Fruit fly (Drosophila melanogaster) whole organism, embryonic: ENCODE results near the gene Osi10a.

Experiments used
- Antp ChIP-seq: fragments of 200-800 bp; sonication (Bioruptor generic); optimal IDR thresholded peaks from 3 replicates; lab custom pipeline; 2016; ENCODE audit warnings: missing biosample characterization, missing genetic modification characterization
- Blimp-1 ChIP-seq: fragments of 200-800 bp; sonication (Bioruptor generic); optimal IDR thresholded peaks from 3 replicates; lab custom pipeline; 2018; ENCODE audit warnings: missing biosample characterization, missing genetic modification characterization, mild to moderate bottlenecking, moderate library complexity, missing genetic modification reagents
- CG11504 ChIP-seq: fragments of 200-800 bp; sonication (Bioruptor generic); optimal IDR thresholded peaks from 3 replicates; lab custom pipeline; 2019; ENCODE audit warnings: missing biosample characterization, mild to moderate bottlenecking, missing genetic modification characterization, moderate library complexity
- CG17361 ChIP-seq: fragments of 200-800 bp; sonication (Bioruptor generic); IDR thresholded peaks from 3 replicates; pipeline ENCODE4 v1.3.6; 2022; ENCODE audit warnings: missing biosample characterization, missing genetic modification characterization
- CG18262 ChIP-seq: fragments of 200-800 bp; optimal IDR thresholded peaks from 3 replicates; lab custom pipeline; 2019; ENCODE audit warnings: missing biosample characterization, mild to moderate bottlenecking, missing genetic modification characterization, moderate library complexity
- CG18476 ChIP-seq: fragments of 200-800 bp; sonication (Bioruptor generic); optimal IDR thresholded peaks from 2 replicates; lab custom pipeline; 2016; ENCODE audit warnings: missing biosample characterization, mild to moderate bottlenecking, missing genetic modification characterization
- CG2678 ChIP-seq: fragments of 200-800 bp; sonication (Bioruptor generic); optimal IDR thresholded peaks from 3 replicates; lab custom pipeline; 2019; ENCODE audit warnings: missing biosample characterization, mild to moderate bottlenecking, missing genetic modification characterization, moderate library complexity
- CG34224 ChIP-seq: fragments of 200-800 bp; sonication (Bioruptor generic); IDR thresholded peaks from 3 replicates; pipeline ENCODE4 v1.3.6; 2022; ENCODE audit warnings: missing biosample characterization, missing genetic modification characterization; ENCODE audit not compliant: partially characterized antibody
- CG4282 ChIP-seq: fragments of 200-800 bp; sonication (Bioruptor generic); optimal IDR thresholded peaks from 2 replicates; lab custom pipeline; 2016; ENCODE audit warnings: missing biosample characterization, missing genetic modification characterization
- CG7745 ChIP-seq: fragments of 200-800 bp; sonication (Bioruptor generic); optimal IDR thresholded peaks from 2 replicates; lab custom pipeline; 2018; ENCODE audit warnings: missing biosample characterization, mild to moderate bottlenecking, missing genetic modification characterization, moderate library complexity
- CG7839 ChIP-seq: fragments of 200-800 bp; sonication (Bioruptor generic); optimal IDR thresholded peaks from 3 replicates; lab custom pipeline; 2018; ENCODE audit warnings: missing biosample characterization, mild to moderate bottlenecking, missing genetic modification characterization, moderate library complexity
- CG8359 ChIP-seq: fragments of 200-800 bp; sonication (Bioruptor generic); optimal IDR thresholded peaks from 2 replicates; lab custom pipeline; 2017; ENCODE audit warnings: missing biosample characterization, mild to moderate bottlenecking, missing genetic modification characterization, borderline replicate concordance
- D ChIP-seq, 2 experiments: fragments of 200-800 bp in 1 of 2; fragments of >200 bp in 1 of 2; sonication (Bioruptor generic) in 1 of 2; optimal IDR thresholded peaks; 2 replicates in 1 of 2; 3 replicates in 1 of 2; lab custom pipeline; 2017; ENCODE audit warnings: mild to moderate bottlenecking in 1 of 2, missing biosample characterization in 1 of 2, missing genetic modification characterization in 1 of 2, missing genetic modification reagents in 1 of 2
- Dll ChIP-seq: fragments of 200-800 bp; sonication (Bioruptor generic); IDR thresholded peaks from 4 replicates; pipeline ENCODE4 v1.3.6; 2022; ENCODE audit warnings: missing biosample characterization, missing genetic modification characterization; ENCODE audit not compliant: partially characterized antibody
- Ets97D ChIP-seq: fragments of 200-800 bp; sonication (Bioruptor generic); optimal IDR thresholded peaks from 3 replicates; lab custom pipeline; 2016; ENCODE audit warnings: missing biosample characterization, missing genetic modification characterization
- Fer1 ChIP-seq: fragments of 200-800 bp; sonication (Bioruptor generic); optimal IDR thresholded peaks from 2 replicates; lab custom pipeline; 2017; ENCODE audit warnings: missing biosample characterization, mild to moderate bottlenecking, missing genetic modification characterization
- Fer3 ChIP-seq: fragments of 200-800 bp; sonication (Bioruptor generic); optimal IDR thresholded peaks from 2 replicates; lab custom pipeline; 2018; ENCODE audit warnings: missing biosample characterization, mild to moderate bottlenecking, missing genetic modification characterization, moderate library complexity
- Hr78 ChIP-seq, 2 experiments: fragments of 200-800 bp in 1 of 2; fragments of >200 bp in 1 of 2; sonication (Bioruptor generic) in 1 of 2; optimal IDR thresholded peaks; 2 replicates each; lab custom pipeline; 2017 to 2019; ENCODE audit warnings: missing biosample characterization in 2 of 2, missing genetic modification characterization in 2 of 2, mild to moderate bottlenecking in 1 of 2, moderate library complexity in 1 of 2
- NC2β ChIP-seq: fragments of 200-800 bp; sonication (Bioruptor generic); optimal IDR thresholded peaks from 2 replicates; lab custom pipeline; 2016; ENCODE audit warnings: missing biosample characterization, missing genetic modification characterization
- Optix ChIP-seq: fragments of 200-800 bp; sonication (Bioruptor generic); IDR thresholded peaks from 3 replicates; pipeline ENCODE4 v1.3.6; 2022; ENCODE audit warnings: missing biosample characterization, missing genetic modification characterization
- Side ChIP-seq: fragments of 200-800 bp; sonication (Bioruptor generic); optimal IDR thresholded peaks from 2 replicates; lab custom pipeline; 2016; ENCODE audit warnings: missing biosample characterization, missing genetic modification characterization
- Six4 ChIP-seq: fragments of 200-800 bp; sonication (Bioruptor generic); optimal IDR thresholded peaks from 2 replicates; lab custom pipeline; 2016; ENCODE audit warnings: missing biosample characterization, missing genetic modification characterization
- Sox100B ChIP-seq: fragments of 200-800 bp; sonication (Bioruptor generic); optimal IDR thresholded peaks from 3 replicates; lab custom pipeline; 2018; ENCODE audit warnings: missing biosample characterization, mild to moderate bottlenecking, missing genetic modification characterization
- Sox102F ChIP-seq: fragments of 200-800 bp; sonication (Bioruptor generic); optimal IDR thresholded peaks from 2 replicates; lab custom pipeline; 2018; ENCODE audit warnings: missing biosample characterization, mild to moderate bottlenecking, missing genetic modification characterization, moderate library complexity
- Taf1 ChIP-seq: fragments of 200-800 bp; sonication (Bioruptor generic); IDR thresholded peaks from 2 replicates; pipeline ENCODE4 v1.3.6; 2022; ENCODE audit warnings: missing biosample characterization, missing genetic modification characterization
- Xbp1 ChIP-seq: fragments of 200-800 bp; sonication (Bioruptor generic); optimal IDR thresholded peaks from 3 replicates; lab custom pipeline; 2016; ENCODE audit warnings: missing biosample characterization, mild to moderate bottlenecking, missing genetic modification characterization
- abd-A ChIP-seq: fragments of 200-800 bp; sonication (Bioruptor generic); optimal IDR thresholded peaks from 3 replicates; lab custom pipeline; 2019; ENCODE audit warnings: missing biosample characterization, mild to moderate bottlenecking, missing genetic modification characterization, moderate library complexity
- chif ChIP-seq, 2 experiments: fragments of 200-800 bp; sonication (Bioruptor generic); optimal IDR thresholded peaks; 3 replicates each; lab custom pipeline; 2016; ENCODE audit warnings: missing biosample characterization in 2 of 2, missing genetic modification characterization in 2 of 2
- dmrt99B ChIP-seq: fragments of 200-800 bp; sonication (Bioruptor generic); optimal IDR thresholded peaks from 2 replicates; lab custom pipeline; 2018; ENCODE audit warnings: missing biosample characterization, mild to moderate bottlenecking, missing genetic modification characterization, moderate library complexity
- fru ChIP-seq: fragments of >200 bp; optimal IDR thresholded peaks from 2 replicates; lab custom pipeline; 2017
- gem ChIP-seq: fragments of 200-800 bp; sonication (Bioruptor generic); optimal IDR thresholded peaks from 2 replicates; lab custom pipeline; 2019; ENCODE audit warnings: missing biosample characterization, mild to moderate bottlenecking, missing genetic modification characterization, moderate library complexity
- kni ChIP-seq: fragments of 200-800 bp; sonication (Bioruptor generic); optimal IDR thresholded peaks from 3 replicates; lab custom pipeline; 2017; ENCODE audit warnings: mild to moderate bottlenecking, missing biosample characterization, missing genetic modification reagents, missing genetic modification characterization
- nerfin-2 ChIP-seq: fragments of 200-800 bp; sonication (Bioruptor generic); IDR thresholded peaks from 2 replicates; pipeline ENCODE4 v1.3.6; 2022; ENCODE audit warnings: missing biosample characterization, missing genetic modification characterization; ENCODE audit not compliant: partially characterized antibody
- nmo ChIP-seq: fragments of 200-800 bp; sonication (Bioruptor generic); optimal IDR thresholded peaks from 2 replicates; lab custom pipeline; 2018; ENCODE audit warnings: missing biosample characterization, mild to moderate bottlenecking, missing genetic modification characterization, moderate library complexity
- phol ChIP-seq: fragments of 200-800 bp; sonication (Bioruptor generic); optimal IDR thresholded peaks from 3 replicates; lab custom pipeline; 2018; ENCODE audit warnings: missing biosample characterization, mild to moderate bottlenecking, missing genetic modification characterization, moderate library complexity
- pnt ChIP-seq: fragments of 200-800 bp; sonication (Bioruptor generic); optimal IDR thresholded peaks from 3 replicates; lab custom pipeline; 2016; ENCODE audit warnings: missing biosample characterization, missing genetic modification characterization
- pros ChIP-seq: fragments of 200-800 bp; sonication (Bioruptor generic); optimal IDR thresholded peaks from 3 replicates; lab custom pipeline; 2019; ENCODE audit warnings: missing biosample characterization, mild to moderate bottlenecking, missing genetic modification characterization, moderate library complexity
- row ChIP-seq: fragments of 200-800 bp; sonication (Bioruptor generic); IDR thresholded peaks from 3 replicates; pipeline ENCODE4 v1.3.6; 2022; ENCODE audit warnings: missing biosample characterization, missing genetic modification characterization
- sc ChIP-seq, 3 experiments: fragments of >200 bp in 2 of 3; fragments of 200-800 bp in 1 of 3; sonication (Bioruptor generic) in 1 of 3; optimal IDR thresholded peaks; 2 replicates in 2 of 3; 3 replicates in 1 of 3; lab custom pipeline; 2017; ENCODE audit warnings: mild to moderate bottlenecking in 1 of 3, missing biosample characterization in 1 of 3, missing genetic modification characterization in 1 of 3, missing genetic modification reagents in 1 of 3
- sens ChIP-seq: fragments of 200-800 bp; sonication (Bioruptor generic); peaks from one replicate; lab custom pipeline; 2016; ENCODE audit warnings: missing biosample characterization, missing genetic modification characterization

The Osi10a gene

dm6 chr3R:6221681-6222080 is 42.1 kb upstream of the Osi10a start, which contains the start of gene Osi4:
Gene Osi4, minus strand, starts transcription at chr3R:6221781.
- no peak for TF ChIP-seq Xbp1
- TF ChIP-seq Ets97D (GFP tag; lab: Kevin White, UChicago), result no peak
- TF ChIP-seq CG4282, result no peak
- no peak for TF ChIP-seq Fer3
- no peak for TF ChIP-seq Taf1 (GFP tag; lab: Robert Waterston, UW)
- no peak for TF ChIP-seq Optix (GFP tag; lab: Robert Waterston, UW)
- TF ChIP-seq Dll (GFP tag; lab: Robert Waterston, UW), result no peak
- no peak for TF ChIP-seq nerfin-2 (GFP tag; lab: Robert Waterston, UW)
- TF ChIP-seq CG18476, result no peak
- TF ChIP-seq, all 482 proteins: peak for 0

DNA sequence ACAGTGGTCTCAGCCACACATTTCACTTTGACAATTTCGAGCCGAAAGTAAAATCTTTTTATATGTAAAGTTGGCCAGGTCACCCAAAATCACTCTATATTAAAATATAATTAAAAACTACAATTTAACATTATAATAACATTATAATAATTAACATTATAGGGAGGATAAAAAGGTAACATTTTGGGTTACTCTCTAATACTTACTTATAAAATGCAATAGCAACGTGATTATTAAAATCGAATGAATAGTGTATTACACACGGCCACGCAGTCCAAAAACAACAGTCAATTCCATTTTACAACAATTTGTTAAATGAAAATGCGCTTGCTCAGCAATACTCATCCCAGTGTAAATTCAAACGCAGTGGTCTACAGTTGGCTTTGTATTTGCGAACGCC is 41.6 kb upstream of the Osi10a start:
- TF ChIP-seq CG2678 (peak; percentile 13), CG11504 (tag; lab: Kevin White, UChicago) (peak; percentile 40), row (GFP tag; lab: Robert Waterston, UW) (0 out of 3 replicates have a peak, but pooled peaks have one; percentile 6), CG18262 (tag; lab: Kevin White, UChicago) (peak; percentile 31), Antp (GFP tag; lab: Kevin White, UChicago) (no peak), Sox102F (peak; percentile 1), chif (GFP tag; optimal IDR thresholded peaks at IDR 0.05; lab: Kevin White, UChicago) (no peak), nmo (GFP tag; lab: Kevin White, UChicago) (peak; percentile 6), fru (lab: Kevin White, UChicago) (no peak), Six4 (GFP tag; lab: Kevin White, UChicago) (no peak), NC2β (GFP tag; lab: Kevin White, UChicago) (no peak), phol (tag; lab: Kevin White, UChicago) (peak; percentile 26), gem (tag; lab: Kevin White, UChicago) (peak; percentile 33), Sox100B (peak; percentile 16), sens (GFP tag; lab: Kevin White, UChicago) (peak; percentile 49), dmrt99B (peak; percentile 17), CG7839 (peak; percentile 16), pnt (no peak), CG17361 (GFP tag; lab: Robert Waterston, UW) (0 out of 3 replicates have a peak, but pooled peaks have one; percentile 31), CG34224 (GFP tag; lab: Robert Waterston, UW) (no peak), D (optimal IDR thresholded peaks at IDR 0.05; lab: Kevin White, UChicago) (no peak), D (GFP tag; optimal IDR thresholded peaks at IDR 0.05; lab: Kevin White, UChicago) (peak; percentile 3)

DNA sequence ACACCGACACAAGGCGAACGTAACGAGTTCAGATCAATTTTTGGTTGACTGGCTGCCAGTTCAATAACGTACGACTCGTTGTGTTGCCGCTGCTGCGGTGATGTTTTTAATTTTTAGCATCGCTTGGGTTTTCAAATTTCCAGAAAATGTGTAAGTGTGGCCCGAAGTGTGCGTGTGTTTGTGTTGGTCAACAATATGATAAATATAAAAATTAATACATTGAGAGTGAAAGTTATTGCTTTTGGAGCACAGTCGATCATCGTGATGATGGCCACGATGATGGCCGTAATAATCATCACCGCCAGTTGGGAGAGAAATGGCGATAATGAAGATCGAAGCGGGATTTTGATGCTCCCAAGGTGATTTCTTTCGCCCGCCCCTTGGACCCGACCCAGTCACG is 37.6 kb upstream of the Osi10a start:
- no peak for TF ChIP-seq Side
- TF ChIP-seq pros (GFP tag; lab: Kevin White, UChicago), result peak; percentile 14
- peak; percentile 34 for TF ChIP-seq kni
- no peak for TF ChIP-seq CG8359 (GFP tag; lab: Kevin White, UChicago)
- peak; percentile 93 for TF ChIP-seq Blimp-1 (GFP tag; lab: Kevin White, UChicago)
- TF ChIP-seq CG7745 (tag; lab: Kevin White, UChicago), result peak; percentile 75
- TF ChIP-seq sc (optimal IDR thresholded peaks at IDR 0.05; lab: Kevin White, UChicago), result no peak
- no peak for TF ChIP-seq sc (GFP tag; optimal IDR thresholded peaks at IDR 0.05; lab: Kevin White, UChicago)
- no peak for TF ChIP-seq Fer1 (GFP tag; lab: Kevin White, UChicago)
- peak in 1 of 2 experiments; percentile 32 for TF ChIP-seq Hr78 (GFP tag; optimal IDR thresholded peaks at IDR 0.05; lab: Kevin White, UChicago)
- peak; percentile 60 for TF ChIP-seq abd-A (tag; lab: Kevin White, UChicago)
